Worm (Caenorhabditis elegans) whole organism, mixed stage, embryonic: Measurements from ENCODE around the gene ZK1128.3.

Experiments used
- ceh-39 ChIP-seq: fragments of 150-350 bp; optimal IDR thresholded peaks from 2 replicates; lab custom pipeline; 2014; ENCODE audit warnings: missing biosample characterization, missing genetic modification characterization
- elt-3 ChIP-seq: fragments of 150-350 bp; optimal IDR thresholded peaks from 2 replicates; lab custom pipeline; 2014; ENCODE audit warnings: missing biosample characterization, missing genetic modification characterization
- mab-5 ChIP-seq: fragments of 150-350 bp; optimal IDR thresholded peaks from 2 replicates; lab custom pipeline; 2014; ENCODE audit warnings: missing biosample characterization, missing genetic modification characterization
- mep-1 ChIP-seq: fragments of 150-350 bp; optimal IDR thresholded peaks from 2 replicates; lab custom pipeline; 2017; ENCODE audit warnings: missing biosample characterization, missing genetic modification reagents, missing genetic modification characterization, inconsistent platforms
- nhr-12 ChIP-seq: fragments of 150-350 bp; optimal IDR thresholded peaks from 2 replicates; lab custom pipeline; 2014; ENCODE audit warnings: missing biosample characterization, missing genetic modification characterization
- nhr-237 ChIP-seq: fragments of 150-350 bp; optimal IDR thresholded peaks from 2 replicates; lab custom pipeline; 2014; ENCODE audit warnings: missing biosample characterization, missing genetic modification characterization
- nhr-28 ChIP-seq: fragments of 150-350 bp; optimal IDR thresholded peaks from 2 replicates; lab custom pipeline; 2014; ENCODE audit warnings: missing biosample characterization, missing genetic modification characterization
- nhr-76 ChIP-seq: sonication (generic microtip); optimal IDR thresholded peaks from 2 replicates; lab custom pipeline; 2017; ENCODE audit warnings: missing biosample characterization, missing genetic modification characterization
- pha-4 ChIP-seq: fragments of 150-350 bp; optimal IDR thresholded peaks from 2 replicates; lab custom pipeline; 2018; ENCODE audit warnings: missing biosample characterization, missing genetic modification reagents, missing genetic modification characterization
- snpc-4 ChIP-seq: fragments of 150-350 bp; optimal IDR thresholded peaks from 2 replicates; lab custom pipeline; 2014; ENCODE audit warnings: missing biosample characterization, missing genetic modification characterization
- sptf-1 ChIP-seq: sonication (generic microtip); optimal IDR thresholded peaks from 2 replicates; lab custom pipeline; 2017; ENCODE audit warnings: mild to moderate bottlenecking, missing genetic modification characterization, moderate library complexity, missing compliant biosample characterization
- unc-39 ChIP-seq: fragments of 150-350 bp; optimal IDR thresholded peaks from 2 replicates; lab custom pipeline; 2014; ENCODE audit warnings: missing biosample characterization, missing genetic modification characterization
- unc-62 ChIP-seq: fragments of 150-350 bp; optimal IDR thresholded peaks from 2 replicates; lab custom pipeline; 2014; ENCODE audit warnings: missing biosample characterization, missing genetic modification reagents, missing genetic modification characterization
- ztf-11 ChIP-seq: fragments of 150-350 bp; optimal IDR thresholded peaks from 2 replicates; lab custom pipeline; 2014; ENCODE audit warnings: missing biosample characterization, missing genetic modification characterization

DNA sequence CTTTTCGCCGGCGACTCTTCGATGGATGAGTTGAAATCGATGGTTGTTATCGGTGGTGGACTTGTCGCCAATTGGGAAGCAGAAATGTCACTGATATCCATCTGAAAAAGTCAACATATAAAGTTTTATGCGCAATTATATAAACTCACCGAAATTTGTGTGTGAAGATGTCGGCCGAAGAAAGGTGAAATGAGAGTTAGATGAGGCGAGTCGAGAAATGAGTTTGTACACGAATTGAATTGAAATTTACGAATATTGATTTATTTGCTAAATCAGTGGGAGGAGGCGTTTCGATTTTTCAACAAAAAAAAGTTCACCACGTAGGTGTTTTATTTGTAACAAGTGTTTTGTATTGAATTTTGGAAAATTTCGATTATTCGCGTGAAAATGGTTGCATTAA lies 17.4 kb downstream of the ZK1128.3 start, which contains the start of gene kel-10:
- TF ChIP-seq unc-62 (no peak), nhr-28 (tag; lab: Kevin White, UChicago) (no peak), nhr-76 (no peak), ceh-39 (no peak), ztf-11 (tag; lab: Kevin White, UChicago) (no peak), mep-1 (no peak), sptf-1 (tag; lab: Kevin White, UChicago) (no peak), snpc-4 (tag; lab: Kevin White, UChicago) (no peak), unc-39 (tag; lab: Kevin White, UChicago) (no peak), nhr-12 (tag; lab: Kevin White, UChicago) (no peak), mab-5 (tag; lab: Kevin White, UChicago) (no peak), nhr-237 (tag; lab: Kevin White, UChicago) (no peak), pha-4 (no peak), elt-3 (tag; lab: Kevin White, UChicago) (no peak)
